1 worm cellular context compared by ENCODE assay signal in genomic region chrX:16525632-16526031, ce11.
TF ChIP-seq lines count a peak whose summit lies in the region.

No protein-coding gene starts in this region.

TF ChIP-seq in whole organism, L1 larva, 84 proteins besides CTCF, POLR2A, EP300 and RAD21 (continued from another document):
- TF ChIP-seq vab-15 (tag; optimal IDR thresholded peaks at IDR 0.05; lab: Kevin White, UChicago) = no peak
- TF ChIP-seq nhr-28 (tag; optimal IDR thresholded peaks at IDR 0.05; lab: Kevin White, UChicago) = no peak
- TF ChIP-seq lsy-2 (tag; optimal IDR thresholded peaks at IDR 0.05; lab: Kevin White, UChicago) = peak; percentile 35 to 39
- no peak for TF ChIP-seq nhr-76 (tag; optimal IDR thresholded peaks at IDR 0.05; lab: Kevin White, UChicago)
- peak; percentile 69 for TF ChIP-seq unc-130 (tag; optimal IDR thresholded peaks at IDR 0.05; lab: Kevin White, UChicago)
- no peak for TF ChIP-seq elt-2 (tag; optimal IDR thresholded peaks at IDR 0.05; lab: Kevin White, UChicago)
- peak; percentile 91 for TF ChIP-seq lin-14 (GFP tag; optimal IDR thresholded peaks at IDR 0.05; lab: Kevin White, UChicago)
- no peak for TF ChIP-seq dpl-1 (GFP tag; optimal IDR thresholded peaks at IDR 0.05; lab: Kevin White, UChicago)
- peak; percentile 20 for TF ChIP-seq swsn-7 (tag; optimal IDR thresholded peaks at IDR 0.05; lab: Kevin White, UChicago)
- TF ChIP-seq nhr-19 (GFP tag; conservative IDR thresholded peaks at IDR 0.05; lab: Robert Waterston, UW) = peak; percentile 69
- TF ChIP-seq nhr-237 (tag; optimal IDR thresholded peaks at IDR 0.05; lab: Kevin White, UChicago) = no peak
- no peak for TF ChIP-seq nhr-85 (tag; lab: Kevin White, UChicago)
- no peak for TF ChIP-seq F16B12.6 (tag; optimal IDR thresholded peaks at IDR 0.05; lab: Kevin White, UChicago)
- TF ChIP-seq irx-1 (tag; optimal IDR thresholded peaks at IDR 0.05; lab: Kevin White, UChicago) = no peak
- peak; percentile 8 for TF ChIP-seq pag-3 (tag; optimal IDR thresholded peaks at IDR 0.05; lab: Kevin White, UChicago; ENCODE audit: borderline replicate concordance, insufficient read depth)
- peak; percentile 77 for TF ChIP-seq rnt-1 (tag; optimal IDR thresholded peaks at IDR 0.05; lab: Kevin White, UChicago)
- no peak for TF ChIP-seq unc-98 (GFP tag; IDR thresholded peaks at IDR 0.05; lab: Robert Waterston, UW)
